Worm (Caenorhabditis elegans) whole organism, young adult: ENCODE measurements around the gene skr-13.
"Not testable (repeated sequence)": the region's sequence is repeated elsewhere in the genome, so short reads cannot be mapped to it uniquely, and the experiment has no call there.

Experiments used
- B0019.2 ChIP-seq: fragments of 200-800 bp; sonication (Bioruptor generic); conservative IDR thresholded peaks from 2 replicates; pipeline ENCODE4 v1.3.6; 2022; ENCODE audit warnings: missing genetic modification reagents, missing genetic modification characterization, missing compliant biosample characterization
- C17E4.6 ChIP-seq: fragments of 200-800 bp; sonication (Bioruptor generic); IDR thresholded peaks from 2 replicates; pipeline ENCODE4 v1.3.6; 2022; ENCODE audit warnings: missing genetic modification reagents, missing genetic modification characterization, missing compliant biosample characterization
- F22D6.2 ChIP-seq: sonication (generic microtip); optimal IDR thresholded peaks from 2 replicates; lab custom pipeline; 2016; ENCODE audit warnings: mild to moderate bottlenecking, missing genetic modification characterization, missing compliant biosample characterization
- F39B2.1 ChIP-seq: fragments of 200-800 bp; sonication (Bioruptor generic); IDR thresholded peaks from 2 replicates; pipeline ENCODE4 v1.3.6; 2022; ENCODE audit warnings: missing genetic modification reagents, missing genetic modification characterization, missing compliant biosample characterization
- F49E8.2 ChIP-seq: sonication (generic microtip); optimal IDR thresholded peaks from 3 replicates; lab custom pipeline; 2017; ENCODE audit warnings: missing genetic modification characterization, mild to moderate bottlenecking, missing compliant biosample characterization, antibody characterized with exemption, moderate library complexity; ENCODE audit not compliant: insufficient read depth
- F55B11.4 ChIP-seq: sonication (generic microtip); optimal IDR thresholded peaks from 2 replicates; lab custom pipeline; 2016; ENCODE audit warnings: missing compliant biosample characterization, missing genetic modification characterization, borderline replicate concordance; ENCODE audit not compliant: insufficient read depth
- F57A8.1 ChIP-seq: fragments of 200-800 bp; sonication (Bioruptor generic); optimal IDR thresholded peaks from 2 replicates; lab custom pipeline; 2018; ENCODE audit warnings: mild to moderate bottlenecking, missing genetic modification characterization, moderate library complexity, missing compliant biosample characterization
- F57C9.4 ChIP-seq: sonication (generic microtip); optimal IDR thresholded peaks from 2 replicates; lab custom pipeline; 2017; ENCODE audit warnings: mild to moderate bottlenecking, missing genetic modification characterization, missing compliant biosample characterization
- Y53G8AR.9 ChIP-seq: fragments of 200-800 bp; sonication (Bioruptor generic); conservative IDR thresholded peaks from 2 replicates; pipeline ENCODE4 v1.3.6; 2022; ENCODE audit warnings: missing genetic modification reagents, missing genetic modification characterization, missing compliant biosample characterization
- Y79H2A.3 ChIP-seq: fragments of 200-800 bp; sonication (Bioruptor generic); conservative IDR thresholded peaks from 2 replicates; pipeline ENCODE4 v1.3.6; 2022; ENCODE audit warnings: missing genetic modification reagents, missing genetic modification characterization, missing compliant biosample characterization
- attf-3 ChIP-seq: fragments of 200-800 bp; sonication (Bioruptor generic); conservative IDR thresholded peaks from 2 replicates; pipeline ENCODE4 v1.3.6; 2022; ENCODE audit warnings: missing genetic modification reagents, missing genetic modification characterization, missing compliant biosample characterization
- bed-2 ChIP-seq: fragments of 200-800 bp; sonication (Bioruptor generic); IDR thresholded peaks from 2 replicates; pipeline ENCODE4 v1.3.6; 2022; ENCODE audit warnings: missing genetic modification reagents, missing genetic modification characterization, missing compliant biosample characterization
- cebp-1 ChIP-seq, 2 experiments: fragments of 200-800 bp in 1 of 2; sonication (Bioruptor generic) in 1 of 2; sonication (generic microtip) in 1 of 2; IDR thresholded peaks in 1 of 2; optimal IDR thresholded peaks in 1 of 2; 2 replicates each; pipeline versions ENCODE4 v1.3.6 to Lab custom; 2017 to 2022; ENCODE audit warnings: missing compliant biosample characterization in 2 of 2, missing genetic modification characterization in 2 of 2, mild to moderate bottlenecking in 1 of 2, missing genetic modification reagents in 1 of 2, moderate library complexity in 1 of 2
- ceh-40 ChIP-seq: fragments of 200-800 bp; sonication (Bioruptor generic); IDR thresholded peaks from 2 replicates; pipeline ENCODE4 v1.3.6; 2022; ENCODE audit warnings: missing genetic modification characterization, missing compliant biosample characterization
- egl-18 ChIP-seq: fragments of 200-800 bp; sonication (Bioruptor generic); IDR thresholded peaks from 2 replicates; pipeline ENCODE4 v1.3.6; 2022; ENCODE audit warnings: missing genetic modification reagents, missing genetic modification characterization, missing compliant biosample characterization
- fkh-3 ChIP-seq: sonication (generic microtip); optimal IDR thresholded peaks from 2 replicates; lab custom pipeline; 2016; ENCODE audit warnings: mild to moderate bottlenecking, missing genetic modification characterization, missing compliant biosample characterization
- gei-17 ChIP-seq: fragments of 200-800 bp; sonication (Bioruptor generic); optimal IDR thresholded peaks from 2 replicates; lab custom pipeline; 2018; ENCODE audit warnings: mild to moderate bottlenecking, missing genetic modification characterization, missing compliant biosample characterization
- him-1 ChIP-seq: sonication (generic microtip); optimal IDR thresholded peaks from 2 replicates; lab custom pipeline; 2016; ENCODE audit warnings: missing genotype, missing genetic modification reagents, missing genetic modification characterization, missing compliant biosample characterization
- lin-26 ChIP-seq: fragments of 200-800 bp; sonication (Bioruptor generic); IDR thresholded peaks from 2 replicates; pipeline ENCODE4 v1.3.6; 2022; ENCODE audit warnings: missing genetic modification reagents, missing genetic modification characterization, missing compliant biosample characterization
- lin-40 ChIP-seq: sonication (generic microtip); optimal IDR thresholded peaks from 2 replicates; lab custom pipeline; 2016; ENCODE audit warnings: missing genetic modification characterization, mild to moderate bottlenecking, missing compliant biosample characterization, missing genotype, missing genetic modification reagents
- lsy-27 ChIP-seq: sonication (generic microtip); optimal IDR thresholded peaks from 2 replicates; lab custom pipeline; 2017; ENCODE audit warnings: missing genetic modification characterization, mild to moderate bottlenecking, missing compliant biosample characterization, antibody characterized with exemption, missing genotype, borderline replicate concordance; ENCODE audit not compliant: insufficient read depth
- madf-10 ChIP-seq: sonication (generic microtip); optimal IDR thresholded peaks from 2 replicates; lab custom pipeline; 2016; ENCODE audit warnings: mild to moderate bottlenecking, missing genetic modification characterization, missing compliant biosample characterization
- nhr-120 ChIP-seq: fragments of 200-800 bp; sonication (Bioruptor generic); IDR thresholded peaks from 2 replicates; pipeline ENCODE4 v1.3.6; 2022; ENCODE audit warnings: missing genetic modification characterization, missing compliant biosample characterization
- nhr-179 ChIP-seq: sonication (generic microtip); optimal IDR thresholded peaks from 2 replicates; lab custom pipeline; 2016; ENCODE audit warnings: mild to moderate bottlenecking, missing genetic modification characterization, missing compliant biosample characterization
- nhr-27 ChIP-seq: fragments of 200-800 bp; sonication (Bioruptor generic); optimal IDR thresholded peaks from 2 replicates; lab custom pipeline; 2018; ENCODE audit warnings: mild to moderate bottlenecking, missing genetic modification characterization, moderate library complexity, missing compliant biosample characterization
- nhr-80 ChIP-seq: sonication (generic microtip); optimal IDR thresholded peaks from 2 replicates; lab custom pipeline; 2016; ENCODE audit warnings: missing genetic modification characterization, missing compliant biosample characterization
- pha-4 ChIP-seq: fragments of 150-350 bp; sonication (generic microtip); optimal IDR thresholded peaks from 2 replicates; lab custom pipeline; 2014; ENCODE audit warnings: missing biosample characterization, missing genetic modification reagents, missing genetic modification characterization
- rcor-1 ChIP-seq: fragments of 200-800 bp; sonication (Bioruptor generic); IDR thresholded peaks from 2 replicates; pipeline ENCODE4 v1.3.6; 2022; ENCODE audit warnings: missing genetic modification reagents, missing genetic modification characterization, missing compliant biosample characterization
- tbp1 ChIP-seq: fragments of 200-800 bp; sonication (Bioruptor generic); optimal IDR thresholded peaks from 2 replicates; lab custom pipeline; 2018; ENCODE audit warnings: mild to moderate bottlenecking, missing genetic modification characterization, missing compliant biosample characterization
- ztf-26 ChIP-seq: sonication (generic microtip); optimal IDR thresholded peaks from 2 replicates; lab custom pipeline; 2017; ENCODE audit warnings: missing genetic modification characterization, missing compliant biosample characterization
- ztf-3 ChIP-seq: fragments of 200-800 bp; sonication (Bioruptor generic); optimal IDR thresholded peaks from 2 replicates; lab custom pipeline; 2018; ENCODE audit warnings: mild to moderate bottlenecking, missing genetic modification characterization, missing compliant biosample characterization
- ztf-6 ChIP-seq: fragments of 200-800 bp; sonication (Bioruptor generic); IDR thresholded peaks from 2 replicates; pipeline ENCODE4 v1.3.6; 2022; ENCODE audit warnings: missing genetic modification reagents, missing genetic modification characterization, missing compliant biosample characterization

skr-13 gene

DNA sequence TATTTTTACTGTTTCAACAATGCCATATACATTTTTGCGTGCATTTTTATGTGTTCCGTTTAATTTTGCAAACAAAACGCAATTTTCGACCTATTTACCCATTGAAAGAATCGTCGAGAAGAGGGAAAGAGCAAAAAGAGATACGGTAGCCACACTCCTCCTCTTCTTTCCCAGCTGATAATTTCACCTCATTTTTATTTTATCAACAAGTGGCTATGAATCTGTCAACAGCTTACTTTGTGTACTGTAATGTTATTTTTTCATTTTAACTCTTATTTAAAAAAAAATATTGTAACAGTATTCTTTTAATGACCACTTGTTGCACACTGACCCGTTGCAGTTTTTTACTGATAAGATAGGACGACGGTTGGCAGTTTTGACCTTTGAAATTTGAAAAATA, 12.6 kb upstream of the skr-13 start:
- TF ChIP-seq cebp-1 (GFP tag; IDR thresholded peaks at IDR 0.05; lab: Robert Waterston, UW) (no peak), cebp-1 (tag; optimal IDR thresholded peaks at IDR 0.05; lab: Kevin White, UChicago) (no peak), ztf-3 (no peak), nhr-27 (tag; lab: Kevin White, UChicago) (no peak), bed-2 (GFP tag; lab: Robert Waterston, UW) (no peak), attf-3 (GFP tag; lab: Robert Waterston, UW) (no peak)

DNA sequence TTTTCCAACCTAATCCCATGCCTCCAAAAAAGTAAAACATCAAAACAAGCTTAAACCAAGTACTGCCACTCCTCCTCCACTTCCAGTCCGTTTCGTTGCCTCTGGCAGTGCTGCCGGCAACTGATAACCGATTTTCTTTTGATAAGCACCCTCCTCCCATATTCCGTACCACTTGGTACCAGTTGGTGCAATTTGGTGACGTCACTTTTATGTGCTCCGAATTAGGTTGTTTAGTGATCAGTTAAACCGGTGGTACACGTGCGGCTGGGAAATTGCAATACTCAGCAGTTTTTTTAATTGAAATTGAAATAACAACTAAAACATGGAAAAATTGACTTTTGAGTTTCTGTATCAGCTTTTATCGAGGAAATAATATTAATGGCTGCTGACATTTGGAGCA, 11.7 kb upstream of the skr-13 start:
- peak; percentile 45 for TF ChIP-seq nhr-80 (tag; lab: Kevin White, UChicago)
- no peak for TF ChIP-seq fkh-3

- TF ChIP-seq F49E8.2 (tag; lab: Kevin White, UChicago) (no peak), tbp1 (no peak), nhr-80 (tag; lab: Kevin White, UChicago) (peak; percentile 88), F57A8.1 (GFP tag; lab: Kevin White, UChicago) (no peak), nhr-179 (tag; lab: Kevin White, UChicago) (no peak), F39B2.1 (no peak)
Observed at ce11 chrIV:17171732-17172131, 9.3 kb upstream of the skr-13 start.

DNA sequence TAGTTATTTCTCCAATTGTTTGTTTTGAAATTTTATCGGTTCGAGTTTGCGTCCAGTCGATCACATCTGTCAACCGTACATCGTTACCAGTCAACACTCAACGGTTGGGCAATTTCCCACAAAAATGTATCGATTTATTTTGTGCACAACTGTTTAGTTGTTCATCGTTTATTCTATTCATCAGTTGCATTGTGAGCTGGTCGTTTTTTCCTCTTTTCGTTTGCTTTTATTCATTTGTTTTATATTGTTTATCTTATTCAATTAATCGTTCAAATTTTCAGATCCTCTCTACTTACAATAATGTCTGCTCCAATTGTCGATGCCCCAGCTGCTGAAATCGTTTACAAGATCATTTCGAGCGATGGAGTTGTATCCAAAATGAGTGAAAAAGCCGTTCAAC, 4.6 kb upstream of the skr-13 start, which contains the start of gene skr-12:
Gene skr-12, plus strand, starts transcription at position 301 of the 400 bp plus-strand sequence.
- no peak for TF ChIP-seq Y79H2A.3
- no peak for TF ChIP-seq F57C9.4 (tag; lab: Kevin White, UChicago)
- no peak for TF ChIP-seq lin-26
- no peak for TF ChIP-seq lsy-27 (tag; lab: Kevin White, UChicago)
- no peak for TF ChIP-seq madf-10 (tag; lab: Kevin White, UChicago)
- no peak for TF ChIP-seq F55B11.4
- no peak for TF ChIP-seq bed-2 (GFP tag; lab: Robert Waterston, UW)
- TF ChIP-seq rcor-1 (GFP tag; lab: Robert Waterston, UW): no peak
- TF ChIP-seq Y53G8AR.9 (GFP tag; lab: Robert Waterston, UW): no peak
- TF ChIP-seq nhr-120: no peak
- no peak for TF ChIP-seq him-1 (tag; lab: Kevin White, UChicago)
- no peak for TF ChIP-seq B0019.2 (GFP tag; lab: Robert Waterston, UW)
- TF ChIP-seq C17E4.6: no peak
- no peak for TF ChIP-seq ztf-6 (GFP tag; lab: Robert Waterston, UW)
- no peak for TF ChIP-seq egl-18 (GFP tag; lab: Robert Waterston, UW)
- TF ChIP-seq ceh-40 (GFP tag; lab: Robert Waterston, UW): no peak
- TF ChIP-seq lin-40 (tag; lab: Kevin White, UChicago): no peak
- no peak for TF ChIP-seq pha-4 (tag; lab: Kevin White, UChicago)

ce11 chrIV:17165734-17166133, 3.3 kb upstream of the skr-13 start, which contains the start of gene skr-8:
Gene skr-8 (minus strand): TSS chrIV:17165834.
- not testable (repeated sequence) for TF ChIP-seq ztf-26 (tag; lab: Kevin White, UChicago); gei-17 (GFP tag; lab: Kevin White, UChicago); F22D6.2 (tag; lab: Kevin White, UChicago)
